Worm (Caenorhabditis elegans): ENCODE measurements around the gene otpl-4.
A peak's percentile ranks its signal among the peaks of the same experiment; 100 is the strongest.

Gene otpl-4

DNA sequence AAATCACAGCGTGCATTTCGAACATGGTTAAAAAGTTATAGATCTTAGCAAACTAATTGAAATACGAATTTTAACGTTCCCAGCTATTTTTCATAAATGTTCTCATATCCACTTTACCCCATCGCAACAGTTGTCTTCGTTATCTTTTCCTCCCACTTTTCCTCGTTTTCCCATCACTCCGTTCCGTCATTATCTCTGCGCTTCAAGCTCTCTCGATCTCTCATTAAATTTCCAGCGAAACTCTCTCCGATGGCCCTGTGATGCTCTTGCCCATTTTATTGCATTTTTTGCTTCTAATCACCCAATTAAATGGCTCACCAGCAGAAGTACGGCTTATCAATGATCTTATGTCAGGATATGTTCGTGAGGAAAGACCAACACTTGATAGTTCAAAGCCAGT lies 15.3 kb downstream of the otpl-4 start, which contains the start of gene acr-15:
Gene acr-15 (plus strand): TSS at position 236 of the 400 bp plus-strand sequence.
- TF ChIP-seq nhr-237 (tag; optimal IDR thresholded peaks at IDR 0.05) (no peak), lin-39 (tag; optimal IDR thresholded peaks at IDR 0.05) (no peak), sma-9 (GFP tag; optimal IDR thresholded peaks at IDR 0.05) (peak; percentile 24), sma-9 (tag; optimal IDR thresholded peaks at IDR 0.05) (no peak)

DNA sequence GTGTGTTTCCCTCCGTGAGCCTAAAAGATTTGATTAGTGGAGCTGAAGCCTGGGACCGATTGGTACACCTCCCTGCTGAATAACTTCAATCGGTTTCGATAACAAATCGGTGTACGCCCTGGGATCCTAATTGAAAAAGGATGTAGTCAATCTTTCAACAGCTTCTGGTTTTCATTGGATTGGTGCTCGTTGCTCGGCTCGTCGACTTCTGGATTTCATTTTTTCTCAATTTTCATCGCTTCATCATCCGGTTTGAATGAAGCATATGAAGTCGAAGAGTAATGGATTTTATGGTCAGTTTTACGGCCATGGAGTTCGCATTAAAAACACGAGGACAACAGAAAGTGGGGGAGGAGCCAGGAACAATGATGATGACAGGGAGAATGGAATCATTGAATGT lies 18.8 kb downstream of the otpl-4 start:
- no peak for TF ChIP-seq nhr-23 (tag; optimal IDR thresholded peaks at IDR 0.05)

- TF ChIP-seq lin-39 (tag; optimal IDR thresholded peaks at IDR 0.05), result no peak
- no peak for TF ChIP-seq nhr-237 (tag; optimal IDR thresholded peaks at IDR 0.05)
Observed at ce11 chrV:8560916-8561315, 23.8 kb downstream of the otpl-4 start, which contains the start of gene acr-16. Gene acr-16, plus strand, starts transcription at chrV:8561216.

DNA sequence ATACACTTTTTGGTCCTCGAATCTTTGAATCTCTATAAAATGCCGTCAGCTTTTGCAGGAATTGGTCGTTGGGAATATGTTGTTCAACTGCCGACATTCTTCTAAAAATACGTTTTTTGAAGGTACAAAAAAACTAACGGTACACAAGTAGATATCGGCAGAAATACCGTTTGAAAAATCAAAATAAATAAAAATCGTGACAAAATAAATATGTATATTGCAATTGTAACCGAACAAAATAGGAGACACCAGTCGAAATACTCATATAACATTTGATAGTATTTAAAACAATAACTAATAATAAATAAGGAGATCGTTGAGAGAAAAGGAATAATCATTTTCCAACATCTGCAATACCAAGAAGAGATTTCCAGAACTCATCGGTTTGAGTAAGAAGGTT lies 27.9 kb downstream of the otpl-4 start, which contains the start of gene F25G6.8:
Gene F25G6.8 (minus strand): TSS at position 101 of the 400 bp plus-strand sequence.
- TF ChIP-seq dmd-4 (tag; optimal IDR thresholded peaks at IDR 0.05) (no peak), mab-5 (tag; optimal IDR thresholded peaks at IDR 0.05) (no peak), blmp-1 (tag; optimal IDR thresholded peaks at IDR 0.05; ENCODE audit: insufficient read depth) (no peak), gmeb-1 (tag; optimal IDR thresholded peaks at IDR 0.05) (no peak), ztf-4 (tag; optimal IDR thresholded peaks at IDR 0.05) (no peak), ztf-1 (GFP tag; conservative IDR thresholded peaks at IDR 0.05) (no peak), ceh-82 (tag; optimal IDR thresholded peaks at IDR 0.05) (no peak), peb-1 (tag; optimal IDR thresholded peaks at IDR 0.05) (no peak), lin-39 (tag; optimal IDR thresholded peaks at IDR 0.05) (no peak), egl-27 (tag; optimal IDR thresholded peaks at IDR 0.05) (no peak), nhr-23 (tag; optimal IDR thresholded peaks at IDR 0.05) (no peak), F13H6.1 (tag; optimal IDR thresholded peaks at IDR 0.05) (no peak)

DNA sequence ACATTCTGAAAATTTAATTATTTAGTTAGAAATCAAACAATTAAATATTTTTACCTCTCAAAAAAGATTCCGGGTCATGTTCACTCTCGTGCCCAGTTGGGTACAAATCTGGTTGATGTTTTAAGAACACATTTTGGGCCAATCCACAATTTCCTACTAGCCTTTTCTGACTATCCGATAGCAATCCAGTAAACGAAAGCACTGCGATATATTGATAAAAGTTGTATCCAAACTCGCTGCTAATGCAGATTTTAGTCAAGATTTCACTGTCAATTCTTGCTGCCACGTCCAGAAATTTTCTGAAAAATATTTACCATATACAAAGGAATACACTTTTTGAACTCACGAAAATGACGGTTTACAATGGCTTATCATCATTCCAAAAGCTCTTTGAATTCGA lies 32.0 kb downstream of the otpl-4 start:
- TF ChIP-seq nhr-25 (tag; optimal IDR thresholded peaks at IDR 0.05) (no peak), egl-27 (tag; optimal IDR thresholded peaks at IDR 0.05) (no peak), sma-9 (GFP tag; optimal IDR thresholded peaks at IDR 0.05) (no peak), sma-9 (tag; optimal IDR thresholded peaks at IDR 0.05) (no peak), mab-5 (tag; optimal IDR thresholded peaks at IDR 0.05) (no peak), nhr-23 (tag; optimal IDR thresholded peaks at IDR 0.05) (no peak), lin-11 (tag; optimal IDR thresholded peaks at IDR 0.05) (no peak), fos-1 (tag; optimal IDR thresholded peaks at IDR 0.05) (no peak), crh-2 (tag; optimal IDR thresholded peaks at IDR 0.05) (no peak), ztf-1 (GFP tag; conservative IDR thresholded peaks at IDR 0.05) (no peak), zag-1 (tag; optimal IDR thresholded peaks at IDR 0.05) (no peak), dmd-4 (tag; optimal IDR thresholded peaks at IDR 0.05) (no peak), lin-39 (tag; optimal IDR thresholded peaks at IDR 0.05) (no peak), nhr-10 (tag; optimal IDR thresholded peaks at IDR 0.05) (no peak), Y55F3AM.14 (GFP tag; optimal IDR thresholded peaks at IDR 0.05) (no peak), nhr-129 (tag; optimal IDR thresholded peaks at IDR 0.05) (no peak)

ce11 chrV:8569841-8570361 lies 32.8 kb downstream of the otpl-4 start, which contains the start of the genes F25G6.9 and symk-1:
Gene F25G6.9, minus strand, starts transcription at chrV:8570000.
Gene symk-1, plus strand, starts transcription at chrV:8570311.
- TF ChIP-seq aly-2 (tag; optimal IDR thresholded peaks at IDR 0.05) (no peak), nhr-77 (tag; optimal IDR thresholded peaks at IDR 0.05) (peak; percentile 4), fos-1 (tag; optimal IDR thresholded peaks at IDR 0.05) (peak; percentile 18), sma-9 (GFP tag; optimal IDR thresholded peaks at IDR 0.05) (peak; percentile 68), sma-9 (tag; optimal IDR thresholded peaks at IDR 0.05) (no peak), nhr-12 (tag; optimal IDR thresholded peaks at IDR 0.05) (no peak), lin-13 (GFP tag; optimal IDR thresholded peaks at IDR 0.05) (peak; percentile 36), ceh-16 (tag; optimal IDR thresholded peaks at IDR 0.05) (no peak), skn-1 (tag; optimal IDR thresholded peaks at IDR 0.05) (no peak), nhr-237 (tag; optimal IDR thresholded peaks at IDR 0.05) (no peak), mdl-1 (tag; optimal IDR thresholded peaks at IDR 0.05) (no peak), snpc-4 (tag; optimal IDR thresholded peaks at IDR 0.05) (peak; percentile 37), nhr-129 (tag; optimal IDR thresholded peaks at IDR 0.05) (peak; percentile 20), R02D3.7 (tag; optimal IDR thresholded peaks at IDR 0.05) (peak; percentile 33), lin-11 (tag; optimal IDR thresholded peaks at IDR 0.05) (peak; percentile 41), nhr-21 (tag; optimal IDR thresholded peaks at IDR 0.05) (peak; percentile 46), sem-4 (tag; optimal IDR thresholded peaks at IDR 0.05) (no peak), alr-1 (tag; optimal IDR thresholded peaks at IDR 0.05) (no peak), ztf-1 (GFP tag; conservative IDR thresholded peaks at IDR 0.05) (no peak), lsy-2 (tag; optimal IDR thresholded peaks at IDR 0.05) (peak; percentile 66 to 81), gmeb-1 (tag; optimal IDR thresholded peaks at IDR 0.05) (peak; percentile 82), unc-55 (GFP tag; optimal IDR thresholded peaks at IDR 0.05) (peak; percentile 77), ztf-4 (tag; optimal IDR thresholded peaks at IDR 0.05) (no peak), ceh-82 (tag; optimal IDR thresholded peaks at IDR 0.05) (no peak), dmd-4 (tag; optimal IDR thresholded peaks at IDR 0.05) (no peak), mbf-1 (tag; optimal IDR thresholded peaks at IDR 0.05) (no peak), elt-1 (tag; optimal IDR thresholded peaks at IDR 0.05) (no peak), unc-39 (tag; optimal IDR thresholded peaks at IDR 0.05) (no peak), nhr-11 (tag; optimal IDR thresholded peaks at IDR 0.05) (no peak), lin-39 (tag; optimal IDR thresholded peaks at IDR 0.05) (no peak)
